Fruit fly (Drosophila melanogaster): Measurements from ENCODE around the gene Pus10.

- TF ChIP-seq Met (GFP tag; optimal IDR thresholded peaks at IDR 0.05) (no peak), Sox102F (GFP tag; optimal IDR thresholded peaks at IDR 0.05) (no peak), Smox (GFP tag; optimal IDR thresholded peaks at IDR 0.05) (no peak)
These were observed 45.9 kb downstream of the Pus10 start for dm6 chr2L:109098-109799.

All from whole organism, prepupa.